Worm (Caenorhabditis elegans) whole organism, mixed stage, embryonic: ENCODE results near the gene plpp-1.1.

Experiments
- ces-1 ChIP-seq: fragments of 150-350 bp; optimal IDR thresholded peaks from 2 replicates; lab custom pipeline; 2014; ENCODE audit warnings: missing biosample characterization, missing genetic modification reagents, missing genetic modification characterization
- cnd-1 ChIP-seq: fragments of 200-800 bp; sonication (Bioruptor generic); optimal IDR thresholded peaks from 2 replicates; lab custom pipeline; 2018; ENCODE audit warnings: mild to moderate bottlenecking, missing genetic modification characterization, missing compliant biosample characterization
- hlh-1 ChIP-seq: fragments of 150-350 bp; optimal IDR thresholded peaks from 2 replicates; lab custom pipeline; 2014; ENCODE audit warnings: missing biosample characterization, missing genetic modification reagents, missing genetic modification characterization
- lsy-2 ChIP-seq: fragments of 150-350 bp; optimal IDR thresholded peaks from 2 replicates; lab custom pipeline; 2014; ENCODE audit warnings: missing biosample characterization, missing genetic modification characterization
- mep-1 ChIP-seq: fragments of 150-350 bp; optimal IDR thresholded peaks from 2 replicates; lab custom pipeline; 2017; ENCODE audit warnings: missing biosample characterization, missing genetic modification reagents, missing genetic modification characterization, inconsistent platforms
- nhr-12 ChIP-seq: fragments of 150-350 bp; optimal IDR thresholded peaks from 2 replicates; lab custom pipeline; 2014; ENCODE audit warnings: missing biosample characterization, missing genetic modification characterization
- nhr-28 ChIP-seq: fragments of 150-350 bp; optimal IDR thresholded peaks from 2 replicates; lab custom pipeline; 2014; ENCODE audit warnings: missing biosample characterization, missing genetic modification characterization

DNA sequence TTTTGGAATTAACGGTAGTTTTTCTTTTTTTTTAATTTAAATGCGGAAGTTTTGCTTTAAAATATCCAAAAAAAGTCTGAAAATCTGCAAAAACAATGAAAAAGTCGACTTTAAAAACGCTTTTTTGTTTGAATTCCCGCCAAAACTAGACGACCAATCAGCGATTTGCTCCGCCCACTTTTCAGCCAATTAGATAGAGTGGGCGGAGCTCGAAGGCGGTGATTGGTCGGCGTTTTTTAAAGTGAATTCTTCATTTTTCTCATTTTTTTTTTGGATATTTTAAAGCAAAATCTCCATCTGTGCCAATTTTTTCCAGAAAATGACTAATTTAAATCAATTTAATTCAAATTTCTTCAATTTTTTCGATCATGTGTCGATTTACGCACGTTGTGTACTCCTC lies 3.4 kb upstream of the plpp-1.1 start:
- TF ChIP-seq mep-1 (no peak), ces-1 (no peak), lsy-2 (no peak), nhr-12 (tag; lab: Kevin White, UChicago) (no peak), nhr-28 (tag; lab: Kevin White, UChicago) (no peak), cnd-1 (no peak), hlh-1 (tag; lab: Kevin White, UChicago) (no peak)
